Worm (Caenorhabditis elegans): ENCODE data around the gene C05C10.3.

DNA sequence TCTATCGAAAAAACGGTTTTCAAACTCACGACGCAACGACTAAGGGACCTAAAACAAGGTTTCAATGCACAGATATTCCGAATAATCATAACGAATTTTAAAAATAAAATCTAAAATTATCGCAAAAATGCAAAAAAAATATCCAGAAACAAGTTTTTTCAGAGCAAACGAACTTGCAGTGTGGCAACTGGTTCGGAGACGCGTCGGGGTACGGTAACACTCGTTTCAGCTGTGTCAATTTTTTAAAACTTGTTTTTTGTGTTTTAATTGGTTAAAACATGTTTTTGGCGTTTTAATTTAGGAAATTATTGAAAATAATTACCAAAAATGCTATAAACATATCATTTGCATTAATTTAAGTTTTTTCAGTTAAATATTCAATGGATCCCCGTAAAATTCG lies 44.3 kb downstream of the C05C10.3 start, which contains the start of gene C08H9.16:
- TF ChIP-seq tab-1 (GFP tag; IDR thresholded peaks at IDR 0.05), result no peak
- TF ChIP-seq T22C8.4 (GFP tag; IDR thresholded peaks at IDR 0.05), result no peak
- no peak for TF ChIP-seq ztf-23 (GFP tag; IDR thresholded peaks at IDR 0.05)
- no peak for TF ChIP-seq flt-1 (GFP tag; IDR thresholded peaks at IDR 0.05)
- TF ChIP-seq klf-2 (GFP tag; conservative IDR thresholded peaks at IDR 0.05), result no peak
- TF ChIP-seq ref-1 (GFP tag; conservative IDR thresholded peaks at IDR 0.05), result no peak

Measured in whole organism, midembryonic.